Worm (Caenorhabditis elegans) whole organism, mixed stage, embryonic: ENCODE measurements around the gene C32D5.12.

ENCODE experiments used
- M03D4.4 ChIP-seq: sonication (generic microtip); optimal IDR thresholded peaks from 2 replicates; lab custom pipeline; 2017; ENCODE audit warnings: mild to moderate bottlenecking, missing genetic modification characterization, missing compliant biosample characterization
- blmp-1 ChIP-seq: fragments of 150-350 bp; optimal IDR thresholded peaks from 2 replicates; lab custom pipeline; 2014; ENCODE audit warnings: missing biosample characterization, missing genetic modification characterization
- ham-2 ChIP-seq: fragments of 200-800 bp; sonication (Bioruptor generic); optimal IDR thresholded peaks from 2 replicates; lab custom pipeline; 2018; ENCODE audit warnings: mild to moderate bottlenecking, missing genetic modification characterization, missing compliant biosample characterization
- unc-39 ChIP-seq: fragments of 150-350 bp; optimal IDR thresholded peaks from 2 replicates; lab custom pipeline; 2014; ENCODE audit warnings: missing biosample characterization, missing genetic modification characterization
- ztf-11 ChIP-seq: fragments of 150-350 bp; optimal IDR thresholded peaks from 2 replicates; lab custom pipeline; 2014; ENCODE audit warnings: missing biosample characterization, missing genetic modification characterization

DNA sequence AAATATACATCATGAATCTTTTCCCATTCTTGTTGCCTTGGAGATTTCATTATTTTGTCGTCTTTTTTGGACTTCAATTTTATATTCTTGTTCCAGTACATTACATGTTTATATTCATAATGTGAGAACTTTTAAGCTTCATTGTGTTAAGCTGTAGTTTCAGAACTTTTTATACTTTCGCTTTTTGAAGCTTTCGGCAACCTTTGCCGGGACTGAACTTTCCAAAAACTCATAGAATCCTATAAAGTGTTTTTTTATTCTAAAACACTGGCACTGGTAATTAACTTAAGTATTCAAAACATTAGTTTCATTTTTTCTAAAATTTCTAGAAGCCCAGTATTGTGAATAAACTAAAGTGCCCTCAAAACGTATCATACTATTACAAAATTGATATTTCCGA is 35.8 kb downstream of the C32D5.12 start, which contains the start of gene C32D5.4:
- TF ChIP-seq ztf-11 (tag; lab: Kevin White, UChicago) (no peak), unc-39 (tag; lab: Kevin White, UChicago) (no peak), ham-2 (GFP tag; lab: Kevin White, UChicago) (no peak), blmp-1 (tag; lab: Kevin White, UChicago) (no peak), M03D4.4 (tag; lab: Kevin White, UChicago) (no peak)
